Worm (Caenorhabditis elegans) whole organism, L1 larva: ENCODE measurements around the gene oac-53.
"Not testable (repeated sequence)": the region's sequence is repeated elsewhere in the genome, so short reads cannot be mapped to it uniquely, and the experiment has no call there.

Source experiments
- C16A3.4 ChIP-seq: fragments of 150-350 bp; optimal IDR thresholded peaks from 2 replicates; lab custom pipeline; 2014; ENCODE audit warnings: missing biosample characterization, missing genetic modification characterization
- F16B12.6 ChIP-seq: fragments of 150-350 bp; optimal IDR thresholded peaks from 2 replicates; lab custom pipeline; 2014; ENCODE audit warnings: missing biosample characterization, missing genetic modification characterization
- Y116A8C.19 ChIP-seq: sonication (generic microtip); optimal IDR thresholded peaks from 2 replicates; lab custom pipeline; 2016; ENCODE audit warnings: missing compliant biosample characterization, missing genetic modification characterization, borderline replicate concordance
- blmp-1 ChIP-seq: fragments of 150-350 bp; optimal IDR thresholded peaks from 2 replicates; lab custom pipeline; 2014; ENCODE audit warnings: missing biosample characterization, missing genetic modification characterization
- ceh-63 ChIP-seq: fragments of 200-800 bp; sonication (Bioruptor generic); optimal IDR thresholded peaks from 2 replicates; lab custom pipeline; 2018; ENCODE audit warnings: mild to moderate bottlenecking, missing genetic modification characterization, missing compliant biosample characterization
- ces-1 ChIP-seq: fragments of 150-350 bp; optimal IDR thresholded peaks from 2 replicates; lab custom pipeline; 2014; ENCODE audit warnings: missing biosample characterization, missing genetic modification reagents, missing genetic modification characterization
- dpl-1 ChIP-seq, 3 experiments: fragments of 150-350 bp in 2 of 3; sonication (generic microtip) in 1 of 3; optimal IDR thresholded peaks; 2 replicates each; lab custom pipeline; 2014 to 2017; ENCODE audit warnings: missing biosample characterization in 3 of 3, missing genetic modification characterization in 3 of 3, missing genetic modification reagents in 3 of 3
- dsc-1 ChIP-seq: sonication (generic microtip); optimal IDR thresholded peaks from 2 replicates; lab custom pipeline; 2016; ENCODE audit warnings: mild to moderate bottlenecking, missing genetic modification characterization, missing compliant biosample characterization
- efl-3 ChIP-seq: fragments of 200-800 bp; sonication (Bioruptor generic); optimal IDR thresholded peaks from 2 replicates; lab custom pipeline; 2018; ENCODE audit warnings: mild to moderate bottlenecking, missing genetic modification characterization, missing compliant biosample characterization
- egl-13 ChIP-seq: sonication (generic microtip); optimal IDR thresholded peaks from 2 replicates; lab custom pipeline; 2016; ENCODE audit warnings: missing genotype, missing genetic modification reagents, missing genetic modification characterization, missing compliant biosample characterization
- elt-2 ChIP-seq: sonication (generic microtip); optimal IDR thresholded peaks from 2 replicates; lab custom pipeline; 2016; ENCODE audit warnings: missing genetic modification characterization, mild to moderate bottlenecking, inconsistent platforms, missing compliant biosample characterization, missing genetic modification reagents
- grh-1 ChIP-seq: fragments of 200-800 bp; sonication (Bioruptor generic); IDR thresholded peaks from 2 replicates; pipeline ENCODE4 v1.3.6; 2022; ENCODE audit warnings: missing genetic modification reagents, missing genetic modification characterization, missing compliant biosample characterization
- hlh-17 ChIP-seq: fragments of 200-800 bp; sonication (Bioruptor generic); optimal IDR thresholded peaks from 2 replicates; lab custom pipeline; 2018; ENCODE audit warnings: missing genetic modification characterization, mild to moderate bottlenecking, missing compliant biosample characterization, moderate library complexity, borderline replicate concordance
- hpl-2 ChIP-seq: fragments of 150-350 bp; optimal IDR thresholded peaks from 2 replicates; lab custom pipeline; 2014; ENCODE audit warnings: missing biosample characterization, missing genetic modification reagents, missing genetic modification characterization
- jun-1 ChIP-seq: fragments of 150-350 bp; optimal IDR thresholded peaks from 2 replicates; lab custom pipeline; 2014; ENCODE audit warnings: missing biosample characterization, missing genetic modification reagents, missing genetic modification characterization
- lir-3 ChIP-seq: sonication (generic microtip); optimal IDR thresholded peaks from 2 replicates; lab custom pipeline; 2016; ENCODE audit warnings: mild to moderate bottlenecking, missing genetic modification characterization, moderate library complexity, missing compliant biosample characterization; ENCODE audit not compliant: poor library complexity
- lsy-2 ChIP-seq, 2 experiments: fragments of 150-350 bp; optimal IDR thresholded peaks; 2 replicates each; lab custom pipeline; 2014; ENCODE audit warnings: missing biosample characterization in 2 of 2, missing genetic modification characterization in 2 of 2
- mdl-1 ChIP-seq, 2 experiments: fragments of 150-350 bp; optimal IDR thresholded peaks; 2 replicates each; lab custom pipeline; 2014 to 2017; ENCODE audit warnings: missing biosample characterization in 2 of 2, missing genetic modification characterization in 2 of 2, inconsistent platforms in 1 of 2
- mef-2 ChIP-seq: fragments of 150-350 bp; optimal IDR thresholded peaks from 2 replicates; lab custom pipeline; 2014; ENCODE audit warnings: missing biosample characterization, missing genetic modification characterization
- nhr-12 ChIP-seq: sonication (generic microtip); optimal IDR thresholded peaks from 2 replicates; lab custom pipeline; 2017; ENCODE audit warnings: missing biosample characterization, missing genetic modification characterization
- nhr-20 ChIP-seq: sonication (generic microtip); optimal IDR thresholded peaks from 2 replicates; lab custom pipeline; 2016; ENCODE audit warnings: mild to moderate bottlenecking, missing genetic modification characterization, missing compliant biosample characterization
- nhr-237 ChIP-seq: fragments of 150-350 bp; optimal IDR thresholded peaks from 2 replicates; lab custom pipeline; 2014; ENCODE audit warnings: missing biosample characterization, missing genetic modification characterization
- nhr-71 ChIP-seq: sonication (generic microtip); optimal IDR thresholded peaks from 2 replicates; lab custom pipeline; 2016; ENCODE audit warnings: mild to moderate bottlenecking, missing genetic modification characterization, moderate library complexity, missing compliant biosample characterization
- nhr-85 ChIP-seq: sonication (generic microtip); peaks from one replicate; lab custom pipeline; 2016; ENCODE audit warnings: missing genetic modification characterization, inconsistent platforms, missing compliant biosample characterization
- nhr-90 ChIP-seq: sonication (generic microtip); optimal IDR thresholded peaks from 2 replicates; lab custom pipeline; 2016; ENCODE audit warnings: mild to moderate bottlenecking, missing genetic modification characterization, missing compliant biosample characterization; ENCODE audit not compliant: poor library complexity
- pqm-1 ChIP-seq: sonication (generic microtip); optimal IDR thresholded peaks from 3 replicates; lab custom pipeline; 2017; ENCODE audit warnings: missing biosample characterization, missing genetic modification characterization
- snpc-4 ChIP-seq: fragments of 150-350 bp; optimal IDR thresholded peaks from 2 replicates; lab custom pipeline; 2014; ENCODE audit warnings: missing biosample characterization, missing genetic modification characterization
- sup-37 ChIP-seq: fragments of 200-800 bp; sonication (Bioruptor generic); optimal IDR thresholded peaks from 2 replicates; lab custom pipeline; 2018; ENCODE audit warnings: mild to moderate bottlenecking, missing genetic modification characterization, missing compliant biosample characterization
- tlp-1 ChIP-seq: fragments of 150-350 bp; optimal IDR thresholded peaks from 2 replicates; lab custom pipeline; 2014; ENCODE audit warnings: missing biosample characterization, missing genetic modification characterization
- unc-130 ChIP-seq: fragments of 150-350 bp; optimal IDR thresholded peaks from 2 replicates; lab custom pipeline; 2017; ENCODE audit warnings: missing biosample characterization, missing genetic modification characterization, inconsistent platforms
- zip-4 ChIP-seq: fragments of 200-800 bp; sonication (Bioruptor generic); optimal IDR thresholded peaks from 2 replicates; lab custom pipeline; 2018; ENCODE audit warnings: mild to moderate bottlenecking, missing genetic modification characterization, moderate library complexity, missing compliant biosample characterization
- ztf-11 ChIP-seq, 2 experiments: sonication (generic microtip); optimal IDR thresholded peaks; 2 replicates each; lab custom pipeline; 2016 to 2017; ENCODE audit warnings: missing genetic modification characterization in 2 of 2, missing biosample characterization in 1 of 2, missing compliant biosample characterization in 1 of 2
- ztf-4 ChIP-seq: fragments of 150-350 bp; optimal IDR thresholded peaks from 2 replicates; lab custom pipeline; 2014; ENCODE audit warnings: missing biosample characterization, missing genetic modification characterization

Gene oac-53

ce11 chrV:16671190-16671589 lies 43.4 kb upstream of the oac-53 start, which contains the start of gene str-61:
Gene str-61, minus strand, starts transcription at chrV:16671290.
- TF ChIP-seq dpl-1 (GFP tag; optimal IDR thresholded peaks at IDR 0.05; lab: Kevin White, UChicago): no peak
- no peak for TF ChIP-seq lsy-2 (tag; optimal IDR thresholded peaks at IDR 0.05; lab: Kevin White, UChicago)
- no peak for TF ChIP-seq nhr-71 (tag; lab: Kevin White, UChicago)
- no peak for TF ChIP-seq mef-2 (tag; lab: Kevin White, UChicago)

DNA sequence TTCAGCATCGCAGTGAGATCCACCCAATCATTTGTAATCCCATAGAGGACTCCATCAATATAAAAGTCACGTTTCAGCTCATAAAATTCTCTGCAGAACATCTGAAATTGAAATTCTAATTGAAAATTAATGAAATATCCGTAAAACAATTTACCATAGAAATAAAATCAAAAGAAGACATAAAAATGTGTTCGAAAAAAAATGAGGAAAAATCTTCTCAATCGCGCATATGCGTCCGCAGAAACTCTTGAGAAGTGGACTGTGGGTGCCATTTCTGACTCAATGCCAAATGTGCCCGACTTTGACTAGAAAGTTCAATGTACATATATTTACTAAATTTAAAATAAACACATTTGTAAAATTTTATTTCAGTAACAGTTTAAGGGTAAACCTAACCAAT lies 40.7 kb upstream of the oac-53 start, which contains the start of gene F14F8.9:
Gene F14F8.9, minus strand, starts transcription at position 101 of the 400 bp plus-strand sequence.
- no peak for TF ChIP-seq hpl-2
- no peak for TF ChIP-seq mdl-1 (tag; optimal IDR thresholded peaks at IDR 0.05; lab: Kevin White, UChicago)
- TF ChIP-seq nhr-237 (tag; lab: Kevin White, UChicago): no peak
- no peak for TF ChIP-seq ztf-4 (tag; lab: Kevin White, UChicago)
- no peak for TF ChIP-seq nhr-71 (tag; lab: Kevin White, UChicago)
- no peak for TF ChIP-seq lsy-2 (tag; optimal IDR thresholded peaks at IDR 0.05; lab: Kevin White, UChicago)
- no peak for TF ChIP-seq tlp-1 (tag; lab: Kevin White, UChicago)
- TF ChIP-seq nhr-90 (tag; lab: Kevin White, UChicago): no peak
- no peak for TF ChIP-seq nhr-20 (tag; lab: Kevin White, UChicago)
- TF ChIP-seq Y116A8C.19 (tag; lab: Kevin White, UChicago): no peak
- no peak for TF ChIP-seq C16A3.4
- TF ChIP-seq, all 84 proteins: peak for 0

DNA sequence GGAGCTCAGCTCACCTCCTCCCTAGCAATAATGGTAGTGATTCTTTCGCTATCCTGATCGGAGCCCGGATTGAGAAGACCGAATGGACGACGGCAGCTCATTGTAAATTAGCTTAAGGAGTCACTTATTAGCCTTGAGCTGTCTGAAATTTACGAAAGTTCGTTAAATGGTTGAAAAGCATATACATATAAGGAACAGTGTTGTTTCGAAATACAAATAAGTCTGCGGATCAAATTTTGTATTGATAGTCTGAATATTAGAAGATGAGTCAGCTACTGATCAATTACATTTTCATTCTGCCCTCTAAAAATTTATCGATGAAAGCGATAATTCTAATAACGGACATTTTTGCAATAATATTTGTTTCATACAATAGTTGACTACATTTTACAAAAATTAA lies 38.9 kb upstream of the oac-53 start, which contains the start of gene F14F8.14:
Gene F14F8.14, minus strand, starts transcription at position 101 of the 400 bp plus-strand sequence.
- TF ChIP-seq unc-130 (tag; lab: Kevin White, UChicago): no peak
- TF ChIP-seq ces-1: no peak
- TF ChIP-seq ztf-11 (tag; optimal IDR thresholded peaks at IDR 0.05; lab: Kevin White, UChicago): no peak
- TF ChIP-seq nhr-85 (tag; lab: Kevin White, UChicago): no peak
- TF ChIP-seq nhr-12 (tag; lab: Kevin White, UChicago): no peak
- TF ChIP-seq efl-3 (GFP tag; lab: Kevin White, UChicago): no peak
- no peak for TF ChIP-seq grh-1
- TF ChIP-seq hlh-17 (GFP tag; lab: Kevin White, UChicago): no peak
- no peak for TF ChIP-seq jun-1 (tag; lab: Kevin White, UChicago)
- TF ChIP-seq dsc-1 (tag; lab: Kevin White, UChicago): no peak
- no peak for TF ChIP-seq C16A3.4
- no peak for TF ChIP-seq blmp-1 (tag; lab: Kevin White, UChicago)
- no peak for TF ChIP-seq tlp-1 (tag; lab: Kevin White, UChicago)
- TF ChIP-seq pqm-1 (tag; lab: Kevin White, UChicago): no peak
- no peak for TF ChIP-seq nhr-20 (tag; lab: Kevin White, UChicago)
- no peak for TF ChIP-seq sup-37 (GFP tag; lab: Kevin White, UChicago)
- TF ChIP-seq, all 84 proteins: peak for 0

ce11 chrV:16660816-16661215 lies 33.0 kb upstream of the oac-53 start, which contains the start of gene Y70C5B.2:
Gene Y70C5B.2, minus strand, starts transcription at chrV:16660916.
- TF ChIP-seq zip-4 (GFP tag; lab: Kevin White, UChicago); F16B12.6 (tag; lab: Kevin White, UChicago); snpc-4 (tag; lab: Kevin White, UChicago): not testable (repeated sequence)

DNA sequence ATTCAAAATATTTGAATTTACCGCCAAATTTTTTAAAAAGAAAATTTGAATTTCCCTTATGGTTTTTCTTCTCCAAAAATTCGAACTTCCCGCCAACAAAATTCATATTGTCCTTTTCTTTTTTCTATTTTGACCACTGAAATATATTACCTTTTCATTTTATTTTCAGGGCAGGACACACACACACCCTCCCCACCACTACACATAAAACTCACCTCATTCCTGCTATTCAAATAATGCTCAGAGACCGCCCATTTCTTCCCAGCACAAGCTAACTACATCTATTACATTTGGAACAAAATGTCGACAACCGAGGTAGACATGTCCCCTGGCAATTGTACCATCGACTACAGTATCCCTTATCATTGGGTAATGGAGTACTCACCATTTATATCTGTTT lies 26.5 kb upstream of the oac-53 start, which contains the start of gene W06G6.15:
Gene W06G6.15, plus strand, starts transcription at position 301 of the 400 bp plus-strand sequence.
- not testable (repeated sequence) for TF ChIP-seq efl-3 (GFP tag; lab: Kevin White, UChicago); ceh-63 (GFP tag; lab: Kevin White, UChicago); unc-130 (tag; lab: Kevin White, UChicago)

ce11 chrV:16649200-16649599 lies 21.4 kb upstream of the oac-53 start, which contains the start of gene W06G6.11:
Gene W06G6.11, minus strand, starts transcription at chrV:16649300.
- TF ChIP-seq lir-3 (tag; lab: Kevin White, UChicago); elt-2 (tag; lab: Kevin White, UChicago); egl-13: not testable (repeated sequence)
